Fruit fly (Drosophila melanogaster) whole organism, prepupa: ENCODE results near the gene CG9673.

Experiments used
- Blimp-1 ChIP-seq: fragments of 200-800 bp; sonication (Bioruptor generic); optimal IDR thresholded peaks from 3 replicates; lab custom pipeline; 2017; ENCODE audit warnings: missing biosample characterization, missing genetic modification characterization, mild to moderate bottlenecking, moderate library complexity, missing genetic modification reagents
- CG10669 ChIP-seq: fragments of 200-800 bp; sonication (Bioruptor generic); optimal IDR thresholded peaks from 3 replicates; lab custom pipeline; 2018; ENCODE audit warnings: missing biosample characterization, mild to moderate bottlenecking, missing genetic modification characterization, moderate library complexity
- CG11294 ChIP-seq: fragments of 200-800 bp; sonication (Bioruptor generic); IDR thresholded peaks from 2 replicates; pipeline ENCODE4 v1.3.6; 2022; ENCODE audit warnings: missing biosample characterization, missing genetic modification characterization
- CG1621 ChIP-seq: fragments of 200-800 bp; sonication (Bioruptor generic); optimal IDR thresholded peaks from 3 replicates; lab custom pipeline; 2018; ENCODE audit warnings: missing biosample characterization, mild to moderate bottlenecking, missing genetic modification characterization
- CG16779 ChIP-seq: fragments of 200-800 bp; sonication (Bioruptor generic); optimal IDR thresholded peaks from 3 replicates; lab custom pipeline; 2017; ENCODE audit warnings: missing biosample characterization, mild to moderate bottlenecking, missing genetic modification characterization
- CG3032 ChIP-seq: fragments of 200-800 bp; optimal IDR thresholded peaks from 2 replicates; lab custom pipeline; 2019; ENCODE audit warnings: missing biosample characterization, mild to moderate bottlenecking, missing genetic modification characterization, moderate library complexity
- CG31627 ChIP-seq: fragments of 200-800 bp; sonication (Bioruptor generic); optimal IDR thresholded peaks from 3 replicates; lab custom pipeline; 2016; ENCODE audit warnings: missing biosample characterization, missing genetic modification characterization
- CG32006 ChIP-seq: fragments of 200-800 bp; sonication (Bioruptor generic); optimal IDR thresholded peaks from 3 replicates; lab custom pipeline; 2017; ENCODE audit warnings: missing biosample characterization, mild to moderate bottlenecking, missing genetic modification characterization
- CG34406 ChIP-seq: fragments of 200-800 bp; sonication (Bioruptor generic); optimal IDR thresholded peaks from 3 replicates; lab custom pipeline; 2016; ENCODE audit warnings: missing biosample characterization, missing genetic modification characterization
- CG4318 ChIP-seq: fragments of 200-800 bp; sonication (Bioruptor generic); optimal IDR thresholded peaks from 3 replicates; lab custom pipeline; 2017; ENCODE audit warnings: missing biosample characterization, mild to moderate bottlenecking, missing genetic modification characterization
- CG6163 ChIP-seq: fragments of 200-800 bp; sonication (Bioruptor generic); IDR thresholded peaks from 3 replicates; pipeline ENCODE4 v1.3.6; 2022; ENCODE audit warnings: missing biosample characterization, missing genetic modification characterization
- CG6792 ChIP-seq: fragments of 200-800 bp; sonication (Bioruptor generic); optimal IDR thresholded peaks from 3 replicates; lab custom pipeline; 2016; ENCODE audit warnings: missing biosample characterization, missing genetic modification characterization
- CG6854 ChIP-seq: fragments of 200-800 bp; sonication (Bioruptor generic); optimal IDR thresholded peaks from 2 replicates; lab custom pipeline; 2017; ENCODE audit warnings: missing biosample characterization, mild to moderate bottlenecking, missing genetic modification characterization
- CG8119 ChIP-seq: fragments of 200-800 bp; sonication (Bioruptor generic); IDR thresholded peaks from 3 replicates; pipeline ENCODE4 v1.3.6; 2022; ENCODE audit warnings: missing biosample characterization, missing genetic modification characterization
- CG8632 ChIP-seq: fragments of 200-800 bp; sonication (Bioruptor generic); optimal IDR thresholded peaks from 3 replicates; lab custom pipeline; 2016; ENCODE audit warnings: missing biosample characterization, missing genetic modification characterization
- CG9139 ChIP-seq: fragments of 200-800 bp; sonication (Bioruptor generic); optimal IDR thresholded peaks from 3 replicates; lab custom pipeline; 2017; ENCODE audit warnings: missing biosample characterization, mild to moderate bottlenecking, missing genetic modification characterization
- Eip78C ChIP-seq: fragments of 200-800 bp; sonication (Bioruptor generic); peaks from one replicate; lab custom pipeline; 2016; ENCODE audit warnings: missing biosample characterization, missing genetic modification characterization
- Eip93F ChIP-seq: fragments of 200-800 bp; sonication (Bioruptor generic); optimal IDR thresholded peaks from 2 replicates; lab custom pipeline; 2016; ENCODE audit warnings: missing biosample characterization, mild to moderate bottlenecking, missing genetic modification characterization
- Ets21C ChIP-seq: fragments of 200-800 bp; sonication (Bioruptor generic); optimal IDR thresholded peaks from 3 replicates; lab custom pipeline; 2016; ENCODE audit warnings: missing biosample characterization, missing genetic modification characterization
- Ets96B ChIP-seq: fragments of 200-800 bp; optimal IDR thresholded peaks from 2 replicates; lab custom pipeline; 2019; ENCODE audit warnings: missing biosample characterization, mild to moderate bottlenecking, missing genetic modification characterization, moderate library complexity
- Hr38 ChIP-seq: sonication (Bioruptor generic); optimal IDR thresholded peaks from 2 replicates; lab custom pipeline; 2016; ENCODE audit warnings: missing biosample characterization, missing genetic modification characterization
- Hr39 ChIP-seq: fragments of 200-800 bp; sonication (Bioruptor generic); optimal IDR thresholded peaks from 2 replicates; lab custom pipeline; 2016; ENCODE audit warnings: missing biosample characterization, missing genetic modification characterization
- Hr4 ChIP-seq: fragments of 200-800 bp; sonication (Bioruptor generic); optimal IDR thresholded peaks from 3 replicates; lab custom pipeline; 2016; ENCODE audit warnings: missing biosample characterization, missing genetic modification characterization
- Lpt ChIP-seq: fragments of 200-800 bp; sonication (Bioruptor generic); optimal IDR thresholded peaks from 3 replicates; lab custom pipeline; 2016; ENCODE audit warnings: missing biosample characterization, missing genetic modification characterization
- Met ChIP-seq: fragments of 200-800 bp; sonication (Bioruptor generic); optimal IDR thresholded peaks from 3 replicates; lab custom pipeline; 2016; ENCODE audit warnings: missing biosample characterization, missing genetic modification characterization
- OdsH ChIP-seq: fragments of 200-800 bp; sonication (Bioruptor generic); optimal IDR thresholded peaks from 3 replicates; lab custom pipeline; 2016; ENCODE audit warnings: missing biosample characterization, missing genetic modification characterization
- Sox15 ChIP-seq: fragments of 200-800 bp; sonication (Bioruptor generic); optimal IDR thresholded peaks from 3 replicates; lab custom pipeline; 2016; ENCODE audit warnings: missing biosample characterization, missing genetic modification characterization
- achi ChIP-seq: fragments of 200-800 bp; sonication (Bioruptor generic); optimal IDR thresholded peaks from 3 replicates; lab custom pipeline; 2016; ENCODE audit warnings: missing biosample characterization, missing genetic modification characterization
- acj6 ChIP-seq: fragments of 200-800 bp; sonication (Bioruptor generic); optimal IDR thresholded peaks from 3 replicates; lab custom pipeline; 2016; ENCODE audit warnings: missing biosample characterization, missing genetic modification characterization
- cyc ChIP-seq: fragments of 200-800 bp; sonication (Bioruptor generic); optimal IDR thresholded peaks from 3 replicates; lab custom pipeline; 2016; ENCODE audit warnings: missing biosample characterization, missing genetic modification characterization
- dac ChIP-seq: fragments of 200-800 bp; sonication (Bioruptor generic); optimal IDR thresholded peaks from 2 replicates; lab custom pipeline; 2017; ENCODE audit warnings: missing biosample characterization, mild to moderate bottlenecking, missing genetic modification characterization
- dsx ChIP-seq: fragments of 200-800 bp; optimal IDR thresholded peaks from 3 replicates; lab custom pipeline; 2019; ENCODE audit warnings: missing biosample characterization, mild to moderate bottlenecking, missing genetic modification characterization, moderate library complexity; ENCODE audit not compliant: poor library complexity, severe bottlenecking
- esn ChIP-seq: fragments of 200-800 bp; sonication (Bioruptor generic); optimal IDR thresholded peaks from 2 replicates; lab custom pipeline; 2016; ENCODE audit warnings: missing biosample characterization, mild to moderate bottlenecking, missing genetic modification characterization, moderate library complexity
- fkh ChIP-seq: fragments of 200-800 bp; sonication (Bioruptor generic); optimal IDR thresholded peaks from 3 replicates; lab custom pipeline; 2017; ENCODE audit warnings: missing biosample characterization, mild to moderate bottlenecking, missing genetic modification characterization, moderate library complexity
- lz ChIP-seq: fragments of 200-800 bp; sonication (Bioruptor generic); optimal IDR thresholded peaks from 3 replicates; lab custom pipeline; 2016; ENCODE audit warnings: missing biosample characterization, missing genetic modification characterization
- pdm3 ChIP-seq: fragments of 200-800 bp; sonication (Bioruptor generic); optimal IDR thresholded peaks from 3 replicates; lab custom pipeline; 2016; ENCODE audit warnings: missing biosample characterization, missing genetic modification characterization
- spab ChIP-seq: fragments of 200-800 bp; sonication (Bioruptor generic); optimal IDR thresholded peaks from 2 replicates; lab custom pipeline; 2017; ENCODE audit warnings: missing biosample characterization, mild to moderate bottlenecking, missing genetic modification characterization, missing genetic modification reagents
- ss ChIP-seq, 2 experiments: fragments of 200-800 bp; sonication (Bioruptor generic); optimal IDR thresholded peaks; 2 replicates in 1 of 2; 3 replicates in 1 of 2; lab custom pipeline; 2017 to 2018; ENCODE audit warnings: mild to moderate bottlenecking in 2 of 2, missing biosample characterization in 2 of 2, missing genetic modification characterization in 2 of 2, moderate library complexity in 1 of 2
- svp ChIP-seq: fragments of 200-800 bp; sonication (Bioruptor generic); peaks from one replicate; lab custom pipeline; 2016; ENCODE audit warnings: missing biosample characterization, missing genetic modification characterization
- topi ChIP-seq: fragments of 200-800 bp; sonication (Bioruptor generic); optimal IDR thresholded peaks from 3 replicates; lab custom pipeline; 2016; ENCODE audit warnings: missing biosample characterization, missing genetic modification characterization
- vri ChIP-seq: fragments of 200-800 bp; sonication (Bioruptor generic); optimal IDR thresholded peaks from 3 replicates; lab custom pipeline; 2016; ENCODE audit warnings: missing biosample characterization, mild to moderate bottlenecking, missing genetic modification characterization

The CG9673 gene

dm6 chrX:16723203-16724173 lies 19.8 kb upstream of the CG9673 start (continued):
- TF ChIP-seq cyc (peak; percentile 50), spab (GFP tag; lab: Kevin White, UChicago) (peak; percentile 59), lz (peak; percentile 83), Ets21C (GFP tag; lab: Kevin White, UChicago) (peak; percentile 68), Sox15 (GFP tag; lab: Kevin White, UChicago) (peak; percentile 34), dac (GFP tag; lab: Kevin White, UChicago) (peak; percentile 55), Eip93F (GFP tag; lab: Kevin White, UChicago) (no peak), OdsH (GFP tag; lab: Kevin White, UChicago) (peak; percentile 70), CG10669 (GFP tag; lab: Kevin White, UChicago) (peak; percentile 38), CG8119 (GFP tag; lab: Robert Waterston, UW) (peak; percentile 85), Lpt (GFP tag; lab: Kevin White, UChicago) (peak; percentile 5), CG6792 (GFP tag; lab: Kevin White, UChicago) (peak; percentile 67), CG32006 (GFP tag; lab: Kevin White, UChicago) (peak; percentile 82), CG6854 (GFP tag; lab: Kevin White, UChicago) (peak; percentile 4), vri (peak; percentile 84), CG6163 (peak; percentile 57; the same call in 2 of the 3 replicates), achi (peak; percentile 67), CG3032 (tag; lab: Kevin White, UChicago) (peak; percentile 67), esn (peak; percentile 78), acj6 (GFP tag; lab: Kevin White, UChicago) (peak; percentile 65), dsx (GFP tag; lab: Kevin White, UChicago) (no peak), Hr38 (no peak), topi (GFP tag; lab: Kevin White, UChicago) (peak; percentile 73), Blimp-1 (GFP tag; lab: Kevin White, UChicago) (peak; percentile 16), Ets96B (tag; lab: Kevin White, UChicago) (peak; percentile 67), pdm3 (GFP tag; lab: Kevin White, UChicago) (peak; percentile 79), Hr4 (peak; percentile 74), fkh (GFP tag; lab: Kevin White, UChicago) (peak; percentile 26), Met (GFP tag; lab: Kevin White, UChicago) (peak; percentile 48), ss (GFP tag; optimal IDR thresholded peaks at IDR 0.05; lab: Kevin White, UChicago) (peak; percentile 73 to 78), CG4318 (peak; percentile 68)

dm6 chrX:16721168-16721567 lies 17.5 kb upstream of the CG9673 start, which contains the start of the genes CG32572 and CG34325:
CG32572 (plus strand) TSS chrX:16721183.
CG34325 (minus strand) TSS chrX:16721411.
- peak; percentile 21 for TF ChIP-seq vri
- no peak for TF ChIP-seq CG6163
- TF ChIP-seq svp: peak; percentile 64
- TF ChIP-seq, all 60 proteins: peak for 2

dm6 chrX:16718169-16718723 lies 14.6 kb upstream of the CG9673 start:
- TF ChIP-seq CG6163 (0 out of 3 replicates have a peak, but pooled peaks have one; percentile 31), cyc (no peak), CG8119 (GFP tag; lab: Robert Waterston, UW) (no peak), CG32006 (GFP tag; lab: Kevin White, UChicago) (no peak), fkh (GFP tag; lab: Kevin White, UChicago) (no peak), CG6854 (GFP tag; lab: Kevin White, UChicago) (no peak), CG8632 (GFP tag; lab: Kevin White, UChicago) (no peak), CG3032 (tag; lab: Kevin White, UChicago) (no peak), Eip78C (GFP tag; lab: Kevin White, UChicago) (peak; percentile 53), Met (GFP tag; lab: Kevin White, UChicago) (no peak), CG9139 (GFP tag; lab: Kevin White, UChicago) (no peak), Hr39 (GFP tag; lab: Kevin White, UChicago) (no peak), lz (no peak), Hr4 (no peak), CG34406 (no peak), CG11294 (GFP tag; lab: Robert Waterston, UW) (no peak), CG1621 (tag; lab: Kevin White, UChicago) (no peak), dac (GFP tag; lab: Kevin White, UChicago) (no peak), CG16779 (tag; lab: Kevin White, UChicago) (no peak), Sox15 (GFP tag; lab: Kevin White, UChicago) (no peak), svp (peak; percentile 82), Lpt (GFP tag; lab: Kevin White, UChicago) (no peak), ss (GFP tag; optimal IDR thresholded peaks at IDR 0.05; lab: Kevin White, UChicago) (no peak), CG31627 (GFP tag; lab: Kevin White, UChicago) (no peak)
- TF ChIP-seq, all 60 proteins: peak for 3
